5 worm cellular contexts compared by ENCODE assay signal in genomic region chrV:6043275-6044271, ce11.
TF ChIP-seq lines count a peak whose summit lies in the region.

Gene cpi-2, plus strand, starts transcription at chrV:6044062.

TF ChIP-seq in whole organism, L1 larva, 84 proteins besides CTCF, POLR2A, EP300 and RAD21 (continues in another document):
- TF ChIP-seq unc-98 (GFP tag; IDR thresholded peaks at IDR 0.05; lab: Robert Waterston, UW): no peak
- TF ChIP-seq fkh-4 (tag; optimal IDR thresholded peaks at IDR 0.05; lab: Kevin White, UChicago; ENCODE audit: borderline replicate concordance): no peak
- TF ChIP-seq elt-3 (tag; optimal IDR thresholded peaks at IDR 0.05; lab: Kevin White, UChicago): no peak
- TF ChIP-seq egl-13 (tag; optimal IDR thresholded peaks at IDR 0.05; lab: Kevin White, UChicago): no peak
- no peak for TF ChIP-seq nhr-77 (tag; optimal IDR thresholded peaks at IDR 0.05; lab: Kevin White, UChicago)
- TF ChIP-seq ztf-4 (tag; optimal IDR thresholded peaks at IDR 0.05; lab: Kevin White, UChicago): no peak
- TF ChIP-seq unc-86 (tag; optimal IDR thresholded peaks at IDR 0.05; lab: Kevin White, UChicago): no peak
- no peak for TF ChIP-seq ama-1 (optimal IDR thresholded peaks at IDR 0.05; lab: Kevin White, UChicago)
- TF ChIP-seq pqm-1 (tag; optimal IDR thresholded peaks at IDR 0.05; lab: Kevin White, UChicago): no peak
- no peak for TF ChIP-seq ceh-90 (tag; optimal IDR thresholded peaks at IDR 0.05; lab: Kevin White, UChicago)
- peak; percentile 75 to 92 (median 85) for TF ChIP-seq dpl-1 (GFP tag; optimal IDR thresholded peaks at IDR 0.05; lab: Kevin White, UChicago)
- TF ChIP-seq snpc-4 (tag; optimal IDR thresholded peaks at IDR 0.05; lab: Kevin White, UChicago): no peak
- TF ChIP-seq unc-30 (tag; optimal IDR thresholded peaks at IDR 0.05; lab: Kevin White, UChicago): no peak
- peak; percentile 89 to 92 for TF ChIP-seq efl-1 (optimal IDR thresholded peaks at IDR 0.05; lab: Kevin White, UChicago)
- TF ChIP-seq efl-1 (GFP tag; optimal IDR thresholded peaks at IDR 0.05 in 1 of 2; lab: Kevin White, UChicago): peak; percentile 91 to 98
- peak; percentile 20 for TF ChIP-seq nhr-47 (tag; optimal IDR thresholded peaks at IDR 0.05; lab: Kevin White, UChicago)
- no peak for TF ChIP-seq C04F5.9 (tag; optimal IDR thresholded peaks at IDR 0.05; lab: Kevin White, UChicago)
- TF ChIP-seq F16B12.6 (tag; optimal IDR thresholded peaks at IDR 0.05; lab: Kevin White, UChicago): peak; percentile 77
- peak; percentile 51 for TF ChIP-seq mep-1 (tag; optimal IDR thresholded peaks at IDR 0.05; lab: Kevin White, UChicago)

TF ChIP-seq in whole organism, L3 larva, 47 proteins besides CTCF, POLR2A, EP300 and RAD21:
- no peak for TF ChIP-seq ztf-11 (tag; optimal IDR thresholded peaks at IDR 0.05; lab: Kevin White, UChicago)
- peak; percentile 93 for TF ChIP-seq pha-4 (tag; optimal IDR thresholded peaks at IDR 0.05; lab: Kevin White, UChicago)
- TF ChIP-seq snpc-4 (tag; optimal IDR thresholded peaks at IDR 0.05; lab: Kevin White, UChicago): peak; percentile 3
- no peak for TF ChIP-seq ceh-16 (tag; optimal IDR thresholded peaks at IDR 0.05; lab: Kevin White, UChicago)
- peak; percentile 81 for TF ChIP-seq ama-1 (optimal IDR thresholded peaks at IDR 0.05; lab: Kevin White, UChicago)
- TF ChIP-seq hmg-11 (tag; optimal IDR thresholded peaks at IDR 0.05; lab: Kevin White, UChicago): peak; percentile 51
- TF ChIP-seq lin-39 (tag; optimal IDR thresholded peaks at IDR 0.05; lab: Kevin White, UChicago): no peak
- TF ChIP-seq elt-3 (tag; optimal IDR thresholded peaks at IDR 0.05; lab: Kevin White, UChicago): no peak
- no peak for TF ChIP-seq ceh-9 (tag; optimal IDR thresholded peaks at IDR 0.05; lab: Kevin White, UChicago)
- TF ChIP-seq nhr-25 (tag; optimal IDR thresholded peaks at IDR 0.05; lab: Kevin White, UChicago): peak; percentile 7
- no peak for TF ChIP-seq sea-2 (GFP tag; optimal IDR thresholded peaks at IDR 0.05; lab: Kevin White, UChicago)
- TF ChIP-seq R02D3.7 (tag; optimal IDR thresholded peaks at IDR 0.05; lab: Kevin White, UChicago): no peak
- TF ChIP-seq lsy-12 (tag; optimal IDR thresholded peaks at IDR 0.05; lab: Kevin White, UChicago): no peak
- no peak for TF ChIP-seq unc-39 (tag; optimal IDR thresholded peaks at IDR 0.05; lab: Kevin White, UChicago)
- TF ChIP-seq egl-27 (tag; optimal IDR thresholded peaks at IDR 0.05; lab: Kevin White, UChicago): no peak
- peak; percentile 70 for TF ChIP-seq elt-2 (tag; optimal IDR thresholded peaks at IDR 0.05; lab: Kevin White, UChicago)
- TF ChIP-seq ceh-28 (tag; optimal IDR thresholded peaks at IDR 0.05; lab: Kevin White, UChicago): peak; percentile 88
- TF ChIP-seq mdl-1 (tag; optimal IDR thresholded peaks at IDR 0.05; lab: Kevin White, UChicago): no peak
- peak; percentile 58 for TF ChIP-seq nfya-1 (tag; optimal IDR thresholded peaks at IDR 0.05; lab: Kevin White, UChicago; ENCODE audit: insufficient read depth)
- TF ChIP-seq daf-12 (tag; optimal IDR thresholded peaks at IDR 0.05; lab: Kevin White, UChicago): no peak
TF ChIP-seq in whole organism, L3 larva: peak in this region for 8.

TF ChIP-seq in whole organism, early embryonic, 17 proteins besides CTCF, POLR2A, EP300 and RAD21:
- TF ChIP-seq F13C5.2 (tag; optimal IDR thresholded peaks at IDR 0.05; lab: Kevin White, UChicago) (peak; percentile 56), hmbx-1 (tag; optimal IDR thresholded peaks at IDR 0.05; lab: Kevin White, UChicago) (no peak)
TF ChIP-seq in whole organism, early embryonic: peak in this region for 1.

TF ChIP-seq in whole organism, midembryonic, 9 proteins besides CTCF, POLR2A, EP300 and RAD21:
- TF ChIP-seq T22C8.4 (GFP tag; IDR thresholded peaks at IDR 0.05; lab: Robert Waterston, UW) (peak; percentile 80), ref-1 (GFP tag; conservative IDR thresholded peaks at IDR 0.05; lab: Robert Waterston, UW) (no peak)

TF ChIP-seq in whole organism, young adult, 124 proteins besides CTCF, POLR2A, EP300 and RAD21:
- TF ChIP-seq dpl-1 (GFP tag; optimal IDR thresholded peaks at IDR 0.05; lab: Kevin White, UChicago) (peak; percentile 57), K12H6.12 (tag; optimal IDR thresholded peaks at IDR 0.05; lab: Kevin White, UChicago) (peak; percentile 60), efl-1 (GFP tag; optimal IDR thresholded peaks at IDR 0.05; lab: Kevin White, UChicago) (peak; percentile 44), lin-54 (GFP tag; optimal IDR thresholded peaks at IDR 0.05; lab: Kevin White, UChicago) (peak; percentile 72), pbrm-1 (GFP tag; IDR thresholded peaks at IDR 0.05; lab: Robert Waterston, UW) (0 out of 2 replicates have a peak, but pooled peaks have one; percentile 26), F10E7.11 (tag; optimal IDR thresholded peaks at IDR 0.05; lab: Kevin White, UChicago) (no peak), ceh-91 (GFP tag; IDR thresholded peaks at IDR 0.05; lab: Robert Waterston, UW) (no peak), lin-35 (GFP tag; optimal IDR thresholded peaks at IDR 0.05; lab: Kevin White, UChicago) (peak in 1 of 3 experiments; percentile 59), cebp-1 (GFP tag; IDR thresholded peaks at IDR 0.05; lab: Robert Waterston, UW) (peak; percentile 7; the same call in 1 of the 2 replicates), cebp-1 (tag; optimal IDR thresholded peaks at IDR 0.05; lab: Kevin White, UChicago) (peak; percentile 53), attf-5 (GFP tag; optimal IDR thresholded peaks at IDR 0.05; lab: Kevin White, UChicago) (peak; percentile 26), ceh-27 (GFP tag; optimal IDR thresholded peaks at IDR 0.05; lab: Kevin White, UChicago) (peak; percentile 8), snpc-4 (GFP tag; optimal IDR thresholded peaks at IDR 0.05; lab: Kevin White, UChicago) (no peak), snpc-4 (tag; optimal IDR thresholded peaks at IDR 0.05; lab: Kevin White, UChicago) (peak in 2 of 4 experiments; percentile 8 to 10), hmg-1.2 (GFP tag; IDR thresholded peaks at IDR 0.05; lab: Robert Waterston, UW) (peak; percentile 79), nfyb-1 (GFP tag; IDR thresholded peaks at IDR 0.05; lab: Robert Waterston, UW) (peak; percentile 38; the same call in 1 of the 2 replicates), madf-3 (GFP tag; IDR thresholded peaks at IDR 0.05; lab: Robert Waterston, UW) (no peak)

Comparison
In these comparisons a context has a peak if more than half of its experiments do, and no peak if none do; other contexts are left out.
1. Of the 8 proteins assayed by ChIP-seq in both whole organism, young adult and whole organism, L1 larva: peak only in whole organism, young adult: none; only in whole organism, L1 larva: nhr-90; in both: dpl-1 and efl-1; in neither: 3; mixed calls (peak in some experiments, not most) for 2.